Worm (Caenorhabditis elegans) whole organism, L2 larva: ENCODE measurements around the gene F57B9.8.

Source experiments
- ceh-82 ChIP-seq: fragments of 150-350 bp; optimal IDR thresholded peaks from 2 replicates; lab custom pipeline; 2014; ENCODE audit warnings: missing biosample characterization, missing genetic modification characterization
- crh-2 ChIP-seq: sonication (generic microtip); optimal IDR thresholded peaks from 2 replicates; lab custom pipeline; 2017; ENCODE audit warnings: missing biosample characterization, missing genetic modification characterization
- elt-3 ChIP-seq: sonication (generic microtip); optimal IDR thresholded peaks from 2 replicates; lab custom pipeline; 2017; ENCODE audit warnings: missing biosample characterization, missing genetic modification characterization
- fos-1 ChIP-seq: fragments of 150-350 bp; optimal IDR thresholded peaks from 2 replicates; lab custom pipeline; 2014; ENCODE audit warnings: missing biosample characterization, missing genetic modification characterization
- nhr-11 ChIP-seq: fragments of 150-350 bp; optimal IDR thresholded peaks from 2 replicates; lab custom pipeline; 2014; ENCODE audit warnings: missing biosample characterization, missing genetic modification characterization
- nhr-21 ChIP-seq: fragments of 150-350 bp; optimal IDR thresholded peaks from 2 replicates; lab custom pipeline; 2014; ENCODE audit warnings: missing biosample characterization, missing genetic modification characterization
- nhr-23 ChIP-seq: fragments of 150-350 bp; optimal IDR thresholded peaks from 2 replicates; lab custom pipeline; 2014; ENCODE audit warnings: missing biosample characterization, missing genetic modification reagents, missing genetic modification characterization
- snpc-4 ChIP-seq: fragments of 150-350 bp; optimal IDR thresholded peaks from 2 replicates; lab custom pipeline; 2014; ENCODE audit warnings: missing biosample characterization, missing genetic modification characterization
- unc-39 ChIP-seq: fragments of 150-350 bp; optimal IDR thresholded peaks from 2 replicates; lab custom pipeline; 2014; ENCODE audit warnings: missing biosample characterization, missing genetic modification characterization

- no peak for TF ChIP-seq ceh-82 (tag; lab: Kevin White, UChicago)
- TF ChIP-seq nhr-21 (tag; lab: Kevin White, UChicago), result no peak
- no peak for TF ChIP-seq nhr-11
- no peak for TF ChIP-seq unc-39
- TF ChIP-seq crh-2 (tag; lab: Kevin White, UChicago), result no peak
- TF ChIP-seq nhr-23 (tag; lab: Kevin White, UChicago), result no peak
- TF ChIP-seq elt-3 (tag; lab: Kevin White, UChicago), result no peak
- TF ChIP-seq fos-1 (tag; lab: Kevin White, UChicago), result no peak
- no peak for TF ChIP-seq snpc-4 (tag; lab: Kevin White, UChicago)
These were observed 10.2 kb upstream of the F57B9.8 start for ce11 chrIII:6945319-6945718.
